Fruit fly (Drosophila melanogaster) whole organism, adult: ENCODE measurements around the gene mab-21.

ENCODE experiments used
- CG11617 ChIP-seq: fragments of 200-800 bp; sonication (Bioruptor generic); optimal IDR thresholded peaks from 2 replicates; lab custom pipeline; 2017; ENCODE audit warnings: mild to moderate bottlenecking, missing biosample characterization, missing genetic modification reagents, missing genetic modification characterization
- CG14711 ChIP-seq: fragments of 200-800 bp; sonication (Bioruptor generic); optimal IDR thresholded peaks from 2 replicates; lab custom pipeline; 2018; ENCODE audit warnings: missing biosample characterization, mild to moderate bottlenecking, missing genetic modification characterization, moderate library complexity
- CG7101 ChIP-seq: fragments of 200-800 bp; sonication (Bioruptor generic); optimal IDR thresholded peaks from 2 replicates; lab custom pipeline; 2018; ENCODE audit warnings: missing biosample characterization, mild to moderate bottlenecking, missing genetic modification characterization, moderate library complexity
- cic ChIP-seq: fragments of 200-800 bp; sonication (Bioruptor generic); optimal IDR thresholded peaks from 2 replicates; lab custom pipeline; 2017; ENCODE audit warnings: missing biosample characterization, mild to moderate bottlenecking, missing genetic modification characterization, moderate library complexity
- kay ChIP-seq: fragments of 200-800 bp; sonication (Bioruptor generic); peaks from one replicate; lab custom pipeline; 2016; ENCODE audit warnings: missing biosample characterization, missing genetic modification characterization, borderline replicate concordance
- tj ChIP-seq: fragments of 200-800 bp; sonication (Bioruptor generic); optimal IDR thresholded peaks from 3 replicates; lab custom pipeline; 2017; ENCODE audit warnings: missing biosample characterization, mild to moderate bottlenecking, missing genetic modification characterization, moderate library complexity

dm6 chrX:5983390-5983789 is 29.6 kb downstream of the mab-21 start:
- no peak for TF ChIP-seq CG11617 (GFP tag; lab: Kevin White, UChicago)
- no peak for TF ChIP-seq cic
- no peak for TF ChIP-seq CG7101 (tag; lab: Kevin White, UChicago)
- no peak for TF ChIP-seq tj (GFP tag; lab: Kevin White, UChicago)
- no peak for TF ChIP-seq CG14711
- TF ChIP-seq kay (GFP tag; lab: Kevin White, UChicago) = no peak
